Worm (Caenorhabditis elegans): ENCODE data around the gene str-79.

str-79 gene

DNA sequence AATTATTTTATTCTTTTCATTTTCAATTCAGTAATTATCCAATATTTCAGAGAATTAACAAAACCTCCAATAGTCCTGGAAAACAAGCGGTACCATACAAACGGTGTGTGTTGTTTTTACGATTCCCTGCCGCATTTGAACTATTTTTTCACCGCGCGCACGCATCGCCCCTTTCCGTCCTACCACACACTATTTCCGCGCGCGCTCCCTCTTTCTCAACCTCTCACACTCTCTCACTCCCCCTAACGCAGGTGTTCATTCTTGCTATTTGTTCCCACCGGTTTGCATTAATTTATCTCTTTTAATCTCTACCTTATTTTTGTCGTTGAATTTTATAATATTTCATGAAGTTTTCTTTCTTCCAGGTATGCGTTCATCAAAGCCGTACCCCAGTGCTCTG is 8.0 kb downstream of the str-79 start, which contains the start of gene F52D2.12:
TSS of gene F52D2.12 (plus strand) at position 307 of the 400 bp plus-strand sequence.
- TF ChIP-seq Y48G9A.11 (GFP tag; IDR thresholded peaks at IDR 0.05): no peak
- peak; percentile 91 for TF ChIP-seq duxl-1 (tag; optimal IDR thresholded peaks at IDR 0.05; ENCODE audit: poor library complexity)

DNA sequence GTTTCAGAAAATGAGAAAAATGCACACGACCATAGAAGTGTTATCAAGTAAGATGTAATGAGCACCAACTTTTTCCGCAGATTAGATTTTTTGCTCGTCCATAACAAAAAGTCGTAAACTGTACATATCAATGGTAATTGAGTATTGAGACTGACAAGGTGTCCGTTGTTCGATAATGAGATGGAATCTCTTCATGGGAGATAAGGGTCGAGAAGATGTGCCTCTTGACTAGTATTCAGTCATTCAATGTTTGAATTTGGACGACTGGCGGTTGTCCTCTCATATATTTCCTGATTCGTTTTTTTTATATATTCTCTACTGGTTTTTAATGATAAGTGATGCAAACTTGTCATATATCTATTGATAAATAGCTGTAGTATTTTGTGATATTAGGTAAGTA is 12.0 kb downstream of the str-79 start:
- TF ChIP-seq aha-1 (tag): peak; percentile 20
- TF ChIP-seq ceh-82 (tag; optimal IDR thresholded peaks at IDR 0.05): no peak
- no peak for TF ChIP-seq nhr-6 (tag; optimal IDR thresholded peaks at IDR 0.05)

DNA sequence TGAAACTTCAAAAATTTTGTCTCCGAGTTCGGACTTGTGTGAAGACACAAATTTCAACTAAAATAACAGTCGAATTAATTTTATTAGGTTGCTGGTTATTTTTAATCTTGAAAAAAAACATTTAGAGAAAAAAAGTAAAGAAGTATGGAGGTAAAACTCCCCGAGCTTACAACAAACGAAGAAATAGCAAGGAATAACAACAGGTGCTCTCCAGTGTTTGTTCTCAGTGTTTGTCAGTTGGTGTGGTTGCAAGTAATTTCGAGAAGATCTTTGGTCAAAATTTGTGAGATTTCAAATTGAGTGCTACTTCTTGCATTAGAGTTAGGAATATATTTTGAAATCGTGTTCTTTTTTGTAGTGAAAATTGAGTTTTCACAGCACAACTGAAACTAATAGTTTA is 15.2 kb downstream of the str-79 start:
- TF ChIP-seq dpl-1 (GFP tag; optimal IDR thresholded peaks at IDR 0.05): no peak
- no peak for TF ChIP-seq hif-1 (tag; optimal IDR thresholded peaks at IDR 0.05)
- TF ChIP-seq lsy-2 (tag; optimal IDR thresholded peaks at IDR 0.05): no peak
- TF ChIP-seq egl-27 (tag; optimal IDR thresholded peaks at IDR 0.05): no peak
- TF ChIP-seq snpc-1.2 (GFP tag; IDR thresholded peaks at IDR 0.05): no peak
- no peak for TF ChIP-seq zip-11 (GFP tag; IDR thresholded peaks at IDR 0.05)
- no peak for TF ChIP-seq nhr-6 (tag; optimal IDR thresholded peaks at IDR 0.05)
- TF ChIP-seq Y48G9A.11 (GFP tag; IDR thresholded peaks at IDR 0.05): no peak
- no peak for TF ChIP-seq ceh-32 (tag; optimal IDR thresholded peaks at IDR 0.05; ENCODE audit: poor library complexity)
- no peak for TF ChIP-seq nhr-42 (GFP tag; IDR thresholded peaks at IDR 0.05)

DNA sequence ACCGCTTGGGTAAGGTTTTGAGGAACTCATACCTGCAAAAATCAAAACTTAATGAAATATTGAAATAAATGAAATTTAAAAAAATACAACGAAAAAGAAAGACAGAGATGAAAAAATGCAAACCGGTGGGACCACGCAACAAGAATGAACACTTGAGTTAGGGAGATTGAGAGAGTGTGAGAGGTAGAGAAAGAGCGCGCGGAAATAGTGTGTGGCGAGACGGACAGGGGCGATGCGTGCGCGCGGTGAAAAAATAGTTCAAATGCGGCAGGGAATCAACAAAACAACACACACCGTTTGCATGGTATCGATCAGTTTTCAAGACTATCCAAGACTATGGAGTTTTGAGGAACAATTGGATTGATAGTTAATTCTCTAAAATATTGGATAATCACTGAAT is 19.9 kb downstream of the str-79 start, which contains the start of gene meg-3:
TSS of gene meg-3 (minus strand) at position 32 of the 400 bp plus-strand sequence.
- TF ChIP-seq duxl-1 (tag; optimal IDR thresholded peaks at IDR 0.05; ENCODE audit: poor library complexity): peak; percentile 99
- no peak for TF ChIP-seq madf-5 (GFP tag; IDR thresholded peaks at IDR 0.05)
- peak in 1 of 2 experiments; percentile 26 for TF ChIP-seq daf-16 (GFP tag; optimal IDR thresholded peaks at IDR 0.05)
- TF ChIP-seq daf-16 (tag; optimal IDR thresholded peaks at IDR 0.05): no peak

DNA sequence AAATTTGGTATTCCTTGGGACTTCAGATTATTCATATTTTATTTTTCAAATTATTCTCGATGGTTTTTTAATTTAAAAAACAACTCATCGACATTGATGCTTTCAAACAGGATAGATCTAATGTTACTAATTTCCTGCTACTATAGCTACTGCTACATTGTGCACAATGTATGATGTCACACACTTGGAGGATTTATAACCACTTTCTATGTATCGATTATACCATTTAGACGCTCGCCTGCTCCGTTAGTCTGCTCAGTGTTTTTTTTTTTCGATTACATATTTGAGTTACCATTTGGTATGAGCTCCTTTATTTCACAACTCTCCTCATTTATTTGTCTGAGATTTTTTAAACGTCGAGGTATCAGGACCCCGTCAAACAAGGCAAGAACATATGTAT is 20.8 kb downstream of the str-79 start, which contains the start of gene Y40A1A.2:
TSS of gene Y40A1A.2 (plus strand) at position 301 of the 400 bp plus-strand sequence.
- TF ChIP-seq ZK337.2 (GFP tag; IDR thresholded peaks at IDR 0.05): no peak
- TF ChIP-seq Y105C5A.15 (GFP tag; IDR thresholded peaks at IDR 0.05): no peak
- TF ChIP-seq madf-5 (GFP tag; IDR thresholded peaks at IDR 0.05): no peak
- no peak for TF ChIP-seq set-16 (GFP tag; IDR thresholded peaks at IDR 0.05)
- TF ChIP-seq zip-2 (tag; optimal IDR thresholded peaks at IDR 0.05): no peak
- TF ChIP-seq daf-16 (GFP tag; optimal IDR thresholded peaks at IDR 0.05): no peak
- no peak for TF ChIP-seq daf-16 (tag; optimal IDR thresholded peaks at IDR 0.05)
- TF ChIP-seq ceh-20 (GFP tag; IDR thresholded peaks at IDR 0.05): no peak
- TF ChIP-seq mxl-2 (GFP tag; conservative IDR thresholded peaks at IDR 0.05): no peak
- no peak for TF ChIP-seq spr-1 (tag; optimal IDR thresholded peaks at IDR 0.05)
- no peak for TF ChIP-seq mdl-1 (tag; optimal IDR thresholded peaks at IDR 0.05)
- TF ChIP-seq arid-1 (GFP tag; conservative IDR thresholded peaks at IDR 0.05): no peak
- TF ChIP-seq dmd-6 (GFP tag; IDR thresholded peaks at IDR 0.05): no peak
- TF ChIP-seq spr-3 (GFP tag; optimal IDR thresholded peaks at IDR 0.05): no peak
- TF ChIP-seq aly-2 (tag; optimal IDR thresholded peaks at IDR 0.05): no peak
- no peak for TF ChIP-seq gei-8 (GFP tag; optimal IDR thresholded peaks at IDR 0.05)
- no peak for TF ChIP-seq nhr-102 (tag; optimal IDR thresholded peaks at IDR 0.05)
- TF ChIP-seq saeg-2 (GFP tag; IDR thresholded peaks at IDR 0.05): no peak
- TF ChIP-seq unc-130 (GFP tag; optimal IDR thresholded peaks at IDR 0.05): no peak

DNA sequence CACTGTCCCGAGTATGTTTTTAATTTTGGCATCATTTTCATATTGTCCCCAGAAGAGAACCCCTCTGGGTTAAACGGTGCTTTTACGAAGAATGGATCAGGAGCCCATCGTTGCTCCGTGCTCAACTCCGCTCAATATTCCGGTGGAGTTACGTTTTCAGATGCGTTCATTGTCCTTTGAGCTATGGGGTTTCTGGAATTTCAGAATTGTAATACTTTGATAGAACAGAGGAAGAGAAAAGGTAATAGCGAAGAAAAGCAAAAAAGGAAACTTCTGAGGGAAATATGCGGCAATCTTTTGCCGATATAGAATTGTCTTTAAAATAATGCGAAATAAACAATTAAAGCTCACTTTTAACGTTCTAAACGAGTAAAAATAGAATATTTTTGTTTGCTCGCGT is 28.3 kb downstream of the str-79 start, which contains the start of gene Y40A1A.3:
TSS of gene Y40A1A.3 (minus strand) at position 101 of the 400 bp plus-strand sequence.
- TF ChIP-seq lin-38 (GFP tag; IDR thresholded peaks at IDR 0.05) (no peak), hmg-1.1 (GFP tag; IDR thresholded peaks at IDR 0.05) (no peak), attf-4 (tag; optimal IDR thresholded peaks at IDR 0.05) (no peak), nhr-76 (tag; optimal IDR thresholded peaks at IDR 0.05) (no peak), zip-2 (tag; optimal IDR thresholded peaks at IDR 0.05) (no peak), T20F7.1 (GFP tag; optimal IDR thresholded peaks at IDR 0.05) (no peak), R02D3.7 (tag; optimal IDR thresholded peaks at IDR 0.05) (no peak), F26F4.8 (GFP tag; conservative IDR thresholded peaks at IDR 0.05) (no peak), nhr-77 (tag; optimal IDR thresholded peaks at IDR 0.05) (no peak), lsy-2 (tag; optimal IDR thresholded peaks at IDR 0.05) (no peak), nhr-41 (GFP tag; IDR thresholded peaks at IDR 0.05) (no peak), fos-1 (tag; optimal IDR thresholded peaks at IDR 0.05) (no peak)

Measured in whole organism, L4 larva.